Worm (Caenorhabditis elegans) whole organism, L4/young adult: Measurements from ENCODE around the gene nhx-2.

Experiments
- dao-5 ChIP-seq: sonication (generic microtip); optimal IDR thresholded peaks from 2 replicates; lab custom pipeline; 2016; ENCODE audit warnings: missing genotype, missing genetic modification characterization, moderate library complexity, missing compliant biosample characterization
- him-1 ChIP-seq: sonication (generic microtip); optimal IDR thresholded peaks from 2 replicates; lab custom pipeline; 2016; ENCODE audit warnings: missing genotype, missing genetic modification reagents, missing genetic modification characterization, missing compliant biosample characterization

- TF ChIP-seq him-1 (no peak), dao-5 (tag; lab: Kevin White, UChicago) (no peak)
Observed at ce11 chrII:7716112-7716511, 22.4 kb upstream of the nhx-2 start.
